Fruit fly (Drosophila melanogaster): ENCODE results near the gene CG34112.

Gene CG34112

DNA sequence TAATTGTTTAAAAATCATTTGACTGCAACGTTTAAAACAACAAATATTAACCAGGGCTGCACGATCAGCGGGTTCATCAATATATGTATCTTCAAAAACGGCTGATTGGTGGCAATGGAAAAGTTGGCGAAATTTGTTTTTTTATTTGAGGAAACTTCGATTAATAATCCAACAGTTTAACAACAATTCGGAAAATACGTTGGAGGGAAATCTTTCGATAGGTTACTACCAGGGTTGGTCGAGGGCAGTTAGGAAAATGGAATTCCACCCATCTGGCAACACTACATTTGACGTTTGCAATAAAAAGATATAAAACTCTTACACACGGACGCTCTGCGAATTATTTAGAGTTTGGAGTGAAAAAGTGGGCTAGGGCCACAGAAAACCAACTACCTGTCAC is 43.1 kb upstream of the CG34112 start, which contains the start of the genes Lipt2 and CG14650 (continued):
- TF ChIP-seq Antp (GFP tag; optimal IDR thresholded peaks at IDR 0.05) (peak; percentile 76), lilli (GFP tag; optimal IDR thresholded peaks at IDR 0.05) (peak; percentile 85), tio (GFP tag; optimal IDR thresholded peaks at IDR 0.05) (no peak), CG3065 (GFP tag; optimal IDR thresholded peaks at IDR 0.05) (no peak), gro (GFP tag; optimal IDR thresholded peaks at IDR 0.05) (peak; percentile 77), Dp (GFP tag; optimal IDR thresholded peaks at IDR 0.05) (peak; percentile 62), Mrtf (GFP tag; IDR thresholded peaks at IDR 0.05) (no peak), CG30431 (GFP tag; optimal IDR thresholded peaks at IDR 0.05) (no peak), CG8281 (tag; optimal IDR thresholded peaks at IDR 0.05) (no peak), CG10274 (GFP tag; optimal IDR thresholded peaks at IDR 0.05) (no peak), Hsf (GFP tag; optimal IDR thresholded peaks at IDR 0.05) (peak; percentile 76), CG18619 (GFP tag; optimal IDR thresholded peaks at IDR 0.05) (peak; percentile 1), Opbp (GFP tag; IDR thresholded peaks at IDR 0.05; ENCODE audit: partially characterized antibody) (peak; percentile 59; the same call in 2 of the 3 replicates), CG9817 (tag; optimal IDR thresholded peaks at IDR 0.05) (peak; percentile 62), z (GFP tag; IDR thresholded peaks at IDR 0.05) (no peak), CG31388 (GFP tag; optimal IDR thresholded peaks at IDR 0.05) (no peak), grn (GFP tag; optimal IDR thresholded peaks at IDR 0.05) (no peak), Dbx (GFP tag; IDR thresholded peaks at IDR 0.05) (0 out of 3 replicates have a peak, but pooled peaks have one; percentile 19), Kr (GFP tag; optimal IDR thresholded peaks at IDR 0.05) (no peak), ERR (GFP tag; optimal IDR thresholded peaks at IDR 0.05) (peak; percentile 40), CG14965 (GFP tag; optimal IDR thresholded peaks at IDR 0.05; ENCODE audit: borderline replicate concordance) (no peak), CG2116 (GFP tag; optimal IDR thresholded peaks at IDR 0.05) (peak; percentile 96), HLH4C (GFP tag; IDR thresholded peaks at IDR 0.05; ENCODE audit: partially characterized antibody) (0 out of 3 replicates have a peak, but pooled peaks have one; percentile 37), CG8388 (GFP tag; optimal IDR thresholded peaks at IDR 0.05) (peak; percentile 38), croc (GFP tag; conservative IDR thresholded peaks at IDR 0.05) (no peak), seq (GFP tag; IDR thresholded peaks at IDR 0.05) (no peak), CG6791 (GFP tag; IDR thresholded peaks at IDR 0.05; ENCODE audit: partially characterized antibody) (peak; percentile 49; the same call in 1 of the 3 replicates), pho (GFP tag; optimal IDR thresholded peaks at IDR 0.05) (peak; percentile 56), ttk (GFP tag; IDR thresholded peaks at IDR 0.05) (no peak), Ssrp (tag; optimal IDR thresholded peaks at IDR 0.05) (peak; percentile 32), Hey (tag; optimal IDR thresholded peaks at IDR 0.05) (no peak), CG9437 (GFP tag; optimal IDR thresholded peaks at IDR 0.05) (peak; percentile 54), CG11695 (GFP tag; IDR thresholded peaks at IDR 0.05) (no peak), lola (GFP tag; optimal IDR thresholded peaks at IDR 0.05) (peak in 1 of 3 experiments; percentile 52), CG5953 (GFP tag; IDR thresholded peaks at IDR 0.05) (no peak), schlank (tag; optimal IDR thresholded peaks at IDR 0.05) (no peak), ara (GFP tag; IDR thresholded peaks at IDR 0.05) (no peak), sd (tag; optimal IDR thresholded peaks at IDR 0.05) (no peak), CG7556 (GFP tag; optimal IDR thresholded peaks at IDR 0.05) (peak; percentile 10), tna (GFP tag; IDR thresholded peaks at IDR 0.05; ENCODE audit: partially characterized antibody) (no peak), CG4282 (GFP tag; optimal IDR thresholded peaks at IDR 0.05) (peak; percentile 32), slou (GFP tag; optimal IDR thresholded peaks at IDR 0.05) (no peak), CG5245 (GFP tag; optimal IDR thresholded peaks at IDR 0.05) (no peak), CG34224 (GFP tag; IDR thresholded peaks at IDR 0.05; ENCODE audit: partially characterized antibody) (peak; percentile 49; the same call in 2 of the 3 replicates), CG10209 (GFP tag; optimal IDR thresholded peaks at IDR 0.05) (peak; percentile 47), jumu (GFP tag; optimal IDR thresholded peaks at IDR 0.05) (peak; percentile 68), CG32772 (GFP tag; IDR thresholded peaks at IDR 0.05) (0 out of 2 replicates have a peak, but pooled peaks have one; percentile 18), TFAM (GFP tag; optimal IDR thresholded peaks at IDR 0.05) (no peak), Lim3 (GFP tag; IDR thresholded peaks at IDR 0.05) (no peak), ATbp (GFP tag; optimal IDR thresholded peaks at IDR 0.05) (no peak), Rfx (GFP tag; IDR thresholded peaks at IDR 0.05) (peak; percentile 66)
